Worm (Caenorhabditis elegans) whole organism, L3 larva: ENCODE results near the gene F21C10.7.
A peak's percentile ranks its signal among the peaks of the same experiment; 100 is the strongest.

Experiments
- R02D3.7 ChIP-seq: fragments of 150-350 bp; optimal IDR thresholded peaks from 2 replicates; lab custom pipeline; 2014; ENCODE audit warnings: missing biosample characterization, missing genetic modification characterization
- elt-2 ChIP-seq: sonication (generic microtip); optimal IDR thresholded peaks from 2 replicates; lab custom pipeline; 2016; ENCODE audit warnings: missing genetic modification reagents, mild to moderate bottlenecking, missing genetic modification characterization, missing compliant biosample characterization
- eor-1 ChIP-seq, 2 experiments: fragments of 150-350 bp; optimal IDR thresholded peaks; 2 replicates each; lab custom pipeline; 2014 to 2018; ENCODE audit warnings: missing biosample characterization in 2 of 2, missing genetic modification characterization in 2 of 2
- lin-39 ChIP-seq: fragments of 150-350 bp; optimal IDR thresholded peaks from 2 replicates; lab custom pipeline; 2018; ENCODE audit warnings: missing biosample characterization, missing genetic modification reagents, missing genetic modification characterization
- nfya-1 ChIP-seq: sonication (generic microtip); optimal IDR thresholded peaks from 2 replicates; lab custom pipeline; 2017; ENCODE audit warnings: missing genetic modification characterization, mild to moderate bottlenecking, missing compliant biosample characterization, antibody characterized with exemption, moderate library complexity; ENCODE audit not compliant: insufficient read depth
- nhr-76 ChIP-seq: fragments of 150-350 bp; sonication (generic microtip); optimal IDR thresholded peaks from 5 replicates; lab custom pipeline; 2014; ENCODE audit warnings: missing biosample characterization, missing genetic modification characterization
- nhr-77 ChIP-seq: fragments of 150-350 bp; optimal IDR thresholded peaks from 2 replicates; lab custom pipeline; 2014; ENCODE audit warnings: missing biosample characterization, missing genetic modification characterization
- pha-4 ChIP-seq: fragments of 150-350 bp; optimal IDR thresholded peaks from 2 replicates; lab custom pipeline; 2014; ENCODE audit warnings: missing biosample characterization, missing genetic modification reagents, missing genetic modification characterization
- skn-1 ChIP-seq: fragments of 150-350 bp; optimal IDR thresholded peaks from 2 replicates; lab custom pipeline; 2014; ENCODE audit warnings: missing biosample characterization, missing genetic modification characterization
- tbx-2 ChIP-seq: sonication (generic microtip); optimal IDR thresholded peaks from 2 replicates; lab custom pipeline; 2016; ENCODE audit warnings: mild to moderate bottlenecking, missing genetic modification characterization, missing compliant biosample characterization
- unc-39 ChIP-seq: sonication (generic microtip); optimal IDR thresholded peaks from 4 replicates; lab custom pipeline; 2017; ENCODE audit warnings: missing biosample characterization, missing genetic modification characterization
- unc-62 ChIP-seq: fragments of 150-350 bp; sonication (generic microtip); optimal IDR thresholded peaks from 4 replicates; lab custom pipeline; 2014; ENCODE audit warnings: missing biosample characterization, missing genetic modification reagents, missing genetic modification characterization
- ztf-11 ChIP-seq: fragments of 150-350 bp; optimal IDR thresholded peaks from 2 replicates; lab custom pipeline; 2014; ENCODE audit warnings: missing biosample characterization, missing genetic modification characterization

- TF ChIP-seq pha-4 (tag; lab: Kevin White, UChicago) (peak; percentile 82), nhr-76 (tag; lab: Kevin White, UChicago) (no peak), ztf-11 (tag; lab: Kevin White, UChicago) (no peak), skn-1 (tag; lab: Kevin White, UChicago) (no peak), tbx-2 (tag; lab: Kevin White, UChicago) (no peak), lin-39 (tag; lab: Kevin White, UChicago) (no peak), nfya-1 (no peak), R02D3.7 (no peak), nhr-77 (no peak), eor-1 (tag; optimal IDR thresholded peaks at IDR 0.05; lab: Kevin White, UChicago) (no peak), unc-39 (tag; lab: Kevin White, UChicago) (no peak), elt-2 (tag; lab: Kevin White, UChicago) (peak; percentile 55), unc-62 (no peak)
These were observed 39.1 kb upstream of the F21C10.7 start, which contains the start of gene oac-50 for ce11 chrV:9073322-9074038.
